Fruit fly (Drosophila melanogaster) whole organism, embryonic: ENCODE results near the gene Traf-like.
A peak's percentile ranks its signal among the peaks of the same experiment; 100 is the strongest.

Source experiments
- B-H1 ChIP-seq: fragments of 200-800 bp; sonication (Bioruptor generic); IDR thresholded peaks from 3 replicates; pipeline ENCODE4 v1.3.6; 2022; ENCODE audit warnings: missing biosample characterization, missing genetic modification characterization
- CG11504 ChIP-seq: fragments of 200-800 bp; sonication (Bioruptor generic); optimal IDR thresholded peaks from 3 replicates; lab custom pipeline; 2019; ENCODE audit warnings: missing biosample characterization, mild to moderate bottlenecking, missing genetic modification characterization, moderate library complexity
- CG13424 ChIP-seq: fragments of 200-800 bp; sonication (Bioruptor generic); optimal IDR thresholded peaks from 2 replicates; lab custom pipeline; 2019; ENCODE audit warnings: missing biosample characterization, mild to moderate bottlenecking, missing genetic modification characterization, moderate library complexity
- CG14441 ChIP-seq: fragments of 200-800 bp; sonication (Bioruptor generic); IDR thresholded peaks from 2 replicates; pipeline ENCODE4 v1.3.6; 2022; ENCODE audit warnings: missing biosample characterization, missing genetic modification characterization
- CG15479 ChIP-seq: fragments of 200-800 bp; sonication (Bioruptor generic); optimal IDR thresholded peaks from 3 replicates; lab custom pipeline; 2019; ENCODE audit warnings: missing biosample characterization, mild to moderate bottlenecking, missing genetic modification characterization, moderate library complexity
- CG16813 ChIP-seq: fragments of 200-800 bp; sonication (Bioruptor generic); IDR thresholded peaks from 3 replicates; pipeline ENCODE4 v1.3.6; 2022; ENCODE audit warnings: missing biosample characterization, missing genetic modification characterization; ENCODE audit not compliant: partially characterized antibody
- CG17568 ChIP-seq: fragments of 200-800 bp; sonication (Bioruptor generic); optimal IDR thresholded peaks from 2 replicates; lab custom pipeline; 2018; ENCODE audit warnings: missing biosample characterization, mild to moderate bottlenecking, missing genetic modification characterization, moderate library complexity
- CG1792 ChIP-seq: fragments of 200-800 bp; sonication (Bioruptor generic); optimal IDR thresholded peaks from 2 replicates; lab custom pipeline; 2016; ENCODE audit warnings: missing biosample characterization, missing genetic modification characterization
- CG18619 ChIP-seq: fragments of 200-800 bp; sonication (Bioruptor generic); optimal IDR thresholded peaks from 3 replicates; lab custom pipeline; 2017; ENCODE audit warnings: missing biosample characterization, mild to moderate bottlenecking, missing genetic modification characterization
- CG2712 ChIP-seq: fragments of 200-800 bp; optimal IDR thresholded peaks from 3 replicates; lab custom pipeline; 2019; ENCODE audit warnings: missing biosample characterization, mild to moderate bottlenecking, missing genetic modification characterization, moderate library complexity
- CG2875 ChIP-seq: fragments of 200-800 bp; sonication (Bioruptor generic); optimal IDR thresholded peaks from 2 replicates; lab custom pipeline; 2017; ENCODE audit warnings: missing biosample characterization, mild to moderate bottlenecking, missing genetic modification characterization, missing genetic modification reagents
- CG33213 ChIP-seq: fragments of 200-800 bp; sonication (Bioruptor generic); optimal IDR thresholded peaks from 3 replicates; lab custom pipeline; 2016; ENCODE audit warnings: missing biosample characterization, missing genetic modification characterization
- CG6683 ChIP-seq: fragments of 200-800 bp; sonication (Bioruptor generic); optimal IDR thresholded peaks from 2 replicates; lab custom pipeline; 2017; ENCODE audit warnings: missing biosample characterization, mild to moderate bottlenecking, missing genetic modification characterization, missing genetic modification reagents
- Ets65A ChIP-seq: fragments of 200-800 bp; sonication (Bioruptor generic); peaks from one replicate; lab custom pipeline; 2016; ENCODE audit warnings: missing biosample characterization, missing genetic modification characterization
- Fer3 ChIP-seq: fragments of 200-800 bp; sonication (Bioruptor generic); optimal IDR thresholded peaks from 2 replicates; lab custom pipeline; 2018; ENCODE audit warnings: missing biosample characterization, mild to moderate bottlenecking, missing genetic modification characterization, moderate library complexity
- Gsc ChIP-seq: fragments of 200-800 bp; sonication (Bioruptor generic); IDR thresholded peaks from 2 replicates; pipeline ENCODE4 v1.3.6; 2022; ENCODE audit warnings: missing biosample characterization, missing genetic modification characterization
- H15 ChIP-seq: fragments of 200-800 bp; sonication (Bioruptor generic); IDR thresholded peaks from 3 replicates; pipeline ENCODE4 v1.3.6; 2022; ENCODE audit warnings: missing biosample characterization, missing genetic modification characterization
- HLH4C ChIP-seq: fragments of 200-800 bp; sonication (Bioruptor generic); IDR thresholded peaks from 3 replicates; pipeline ENCODE4 v1.3.6; 2022; ENCODE audit warnings: missing biosample characterization, missing genetic modification characterization; ENCODE audit not compliant: partially characterized antibody
- Hand ChIP-seq: fragments of 200-800 bp; sonication (Bioruptor generic); optimal IDR thresholded peaks from 2 replicates; lab custom pipeline; 2017; ENCODE audit warnings: mild to moderate bottlenecking, missing biosample characterization, missing genetic modification reagents, missing genetic modification characterization
- Hr51 ChIP-seq, 2 experiments: fragments of 200-800 bp; sonication (Bioruptor generic); optimal IDR thresholded peaks; 2 replicates in 1 of 2; 3 replicates in 1 of 2; lab custom pipeline; 2016 to 2018; ENCODE audit warnings: missing biosample characterization in 2 of 2, missing genetic modification characterization in 2 of 2, mild to moderate bottlenecking in 1 of 2, moderate library complexity in 1 of 2
- Hsf ChIP-seq: fragments of 200-800 bp; sonication (Bioruptor generic); optimal IDR thresholded peaks from 3 replicates; lab custom pipeline; 2016; ENCODE audit warnings: missing biosample characterization, missing genetic modification characterization
- Kr ChIP-seq: fragments of 200-800 bp; sonication (Bioruptor generic); optimal IDR thresholded peaks from 2 replicates; lab custom pipeline; 2017; ENCODE audit warnings: missing biosample characterization, mild to moderate bottlenecking, missing genetic modification characterization
- Mad ChIP-seq: fragments of 200-800 bp; sonication (Bioruptor generic); optimal IDR thresholded peaks from 2 replicates; lab custom pipeline; 2016; ENCODE audit warnings: missing biosample characterization, missing genetic modification characterization
- Rx ChIP-seq: fragments of 200-800 bp; sonication (Bioruptor generic); IDR thresholded peaks from 2 replicates; pipeline ENCODE4 v1.3.6; 2022; ENCODE audit warnings: missing biosample characterization, missing genetic modification characterization
- TFAM ChIP-seq: fragments of 200-800 bp; sonication (Bioruptor generic); optimal IDR thresholded peaks from 2 replicates; lab custom pipeline; 2017; ENCODE audit warnings: missing biosample characterization, missing genetic modification characterization, inconsistent platforms
- Usf ChIP-seq: fragments of 200-800 bp; sonication (Bioruptor generic); optimal IDR thresholded peaks from 2 replicates; lab custom pipeline; 2017; ENCODE audit warnings: missing genotype, missing biosample characterization, missing genetic modification characterization
- bigmax ChIP-seq: fragments of 200-800 bp; sonication (Bioruptor generic); optimal IDR thresholded peaks from 2 replicates; lab custom pipeline; 2018; ENCODE audit warnings: missing biosample characterization, mild to moderate bottlenecking, missing genetic modification characterization
- crol ChIP-seq: fragments of 200-800 bp; sonication (Bioruptor generic); IDR thresholded peaks from 2 replicates; pipeline ENCODE4 v1.3.6; 2022; ENCODE audit warnings: missing biosample characterization, missing genetic modification characterization
- crp ChIP-seq, 2 experiments: fragments of 200-800 bp; sonication (Bioruptor generic); optimal IDR thresholded peaks; 2 replicates in 1 of 2; 3 replicates in 1 of 2; lab custom pipeline; 2017; ENCODE audit warnings: missing biosample characterization in 2 of 2, missing genetic modification characterization in 2 of 2, mild to moderate bottlenecking in 1 of 2, moderate library complexity in 1 of 2
- dpn ChIP-seq, 2 experiments: fragments of 200-800 bp; sonication (Bioruptor generic); optimal IDR thresholded peaks; 3 replicates each; lab custom pipeline; 2016; ENCODE audit warnings: missing biosample characterization in 2 of 2, missing genetic modification characterization in 2 of 2
- emc ChIP-seq: fragments of 200-800 bp; sonication (Bioruptor generic); optimal IDR thresholded peaks from 2 replicates; lab custom pipeline; 2016; ENCODE audit warnings: missing biosample characterization, missing genetic modification characterization
- ems ChIP-seq: fragments of 200-800 bp; sonication (Bioruptor generic); optimal IDR thresholded peaks from 3 replicates; lab custom pipeline; 2016; ENCODE audit warnings: missing biosample characterization, missing genetic modification characterization
- en ChIP-seq: fragments of 200-800 bp; sonication (Bioruptor generic); optimal IDR thresholded peaks from 2 replicates; lab custom pipeline; 2016; ENCODE audit warnings: missing biosample characterization, missing genetic modification characterization
- esg ChIP-seq: fragments of 200-800 bp; sonication (Bioruptor generic); conservative IDR thresholded peaks from 2 replicates; pipeline ENCODE4 v1.3.6; 2022; ENCODE audit warnings: missing biosample characterization, missing genetic modification characterization
- fd64A ChIP-seq: fragments of 200-800 bp; sonication (Bioruptor generic); optimal IDR thresholded peaks from 3 replicates; lab custom pipeline; 2018; ENCODE audit warnings: missing biosample characterization, mild to moderate bottlenecking, missing genetic modification characterization
- gro ChIP-seq: fragments of 200-800 bp; sonication (Bioruptor generic); optimal IDR thresholded peaks from 2 replicates; lab custom pipeline; 2016; ENCODE audit warnings: missing biosample characterization, missing genetic modification characterization
- gsb ChIP-seq: fragments of 200-800 bp; sonication (Bioruptor generic); IDR thresholded peaks from 2 replicates; pipeline ENCODE4 v1.3.6; 2022; ENCODE audit warnings: missing biosample characterization, missing genetic modification characterization
- inv ChIP-seq: fragments of 200-800 bp; sonication (Bioruptor generic); IDR thresholded peaks from 2 replicates; pipeline ENCODE4 v1.3.6; 2022; ENCODE audit warnings: missing biosample characterization, missing genetic modification characterization; ENCODE audit not compliant: partially characterized antibody
- kay ChIP-seq: fragments of 200-800 bp; sonication (Bioruptor generic); optimal IDR thresholded peaks from 2 replicates; lab custom pipeline; 2016; ENCODE audit warnings: missing biosample characterization, missing genetic modification characterization
- kni ChIP-seq: fragments of 200-800 bp; sonication (Bioruptor generic); optimal IDR thresholded peaks from 3 replicates; lab custom pipeline; 2017; ENCODE audit warnings: mild to moderate bottlenecking, missing biosample characterization, missing genetic modification reagents, missing genetic modification characterization
- knrl ChIP-seq: fragments of 200-800 bp; sonication (Bioruptor generic); IDR thresholded peaks from 3 replicates; pipeline ENCODE4 v1.3.6; 2022; ENCODE audit warnings: missing biosample characterization, missing genetic modification characterization; ENCODE audit not compliant: partially characterized antibody
- maf-S ChIP-seq: fragments of 200-800 bp; sonication (Bioruptor generic); optimal IDR thresholded peaks from 2 replicates; lab custom pipeline; 2016; ENCODE audit warnings: missing biosample characterization, missing genetic modification characterization
- nau ChIP-seq: fragments of 200-800 bp; sonication (Bioruptor generic); optimal IDR thresholded peaks from 3 replicates; lab custom pipeline; 2017; ENCODE audit warnings: missing biosample characterization, mild to moderate bottlenecking, missing genetic modification characterization, missing genetic modification reagents
- peb ChIP-seq: fragments of 200-800 bp; sonication (Bioruptor generic); IDR thresholded peaks from 2 replicates; pipeline ENCODE4 v1.3.6; 2022; ENCODE audit warnings: missing biosample characterization, missing genetic modification characterization
- ro ChIP-seq: fragments of 200-800 bp; sonication (Bioruptor generic); IDR thresholded peaks from 2 replicates; pipeline ENCODE4 v1.3.6; 2022; ENCODE audit warnings: missing biosample characterization, missing genetic modification characterization
- sd ChIP-seq: fragments of 200-800 bp; sonication (Bioruptor generic); optimal IDR thresholded peaks from 3 replicates; lab custom pipeline; 2018; ENCODE audit warnings: missing biosample characterization, mild to moderate bottlenecking, missing genetic modification characterization, moderate library complexity
- sens-2 ChIP-seq: fragments of 200-800 bp; sonication (Bioruptor generic); IDR thresholded peaks from 2 replicates; pipeline ENCODE4 v1.3.6; 2022; ENCODE audit warnings: missing biosample characterization, missing genetic modification characterization
- tll ChIP-seq, 2 experiments: fragments of 200-800 bp in 1 of 2; fragments of >200 bp in 1 of 2; sonication (Bioruptor generic) in 1 of 2; optimal IDR thresholded peaks; 2 replicates each; lab custom pipeline; 2017 to 2019; ENCODE audit warnings: missing biosample characterization in 2 of 2, missing genetic modification characterization in 2 of 2, mild to moderate bottlenecking in 1 of 2, moderate library complexity in 1 of 2
- usp ChIP-seq: fragments of >200 bp; optimal IDR thresholded peaks from 2 replicates; lab custom pipeline; 2017; ENCODE audit warnings: missing biosample characterization, missing genetic modification characterization

Traf-like gene

DNA sequence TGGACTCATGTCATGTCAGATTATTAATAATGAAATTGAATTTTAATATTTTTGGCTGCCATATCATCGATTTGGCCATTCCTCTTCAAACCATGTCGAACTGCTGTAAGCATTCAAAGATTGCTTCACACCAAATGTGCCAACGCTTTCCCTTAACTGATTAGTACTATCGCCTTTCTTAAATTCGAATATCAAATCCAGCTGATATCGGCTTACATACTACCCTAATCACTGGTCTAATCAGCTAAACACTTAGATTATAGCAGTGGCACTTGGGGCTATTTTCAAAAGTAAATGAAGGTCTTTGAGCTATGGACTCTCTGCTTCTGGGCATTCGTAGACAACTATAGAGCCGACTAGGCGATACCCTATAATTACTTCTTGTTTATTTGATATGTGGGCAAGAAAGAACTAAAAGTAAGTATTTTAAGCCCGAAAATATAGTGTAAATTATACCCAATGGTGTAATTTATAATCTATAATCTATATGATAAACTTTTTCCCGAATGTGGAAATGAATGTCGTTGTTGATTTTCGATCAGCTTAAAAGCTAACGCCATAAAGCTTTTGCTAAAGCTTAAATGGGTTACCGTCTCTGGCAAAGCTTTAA, 10.9 kb upstream of the Traf-like start (continued):
- no peak for TF ChIP-seq sens-2
- TF ChIP-seq fd64A (GFP tag; lab: Kevin White, UChicago): no peak
- no peak for TF ChIP-seq CG16813
- TF ChIP-seq bigmax (GFP tag; lab: Kevin White, UChicago): no peak
- peak; percentile 69 for TF ChIP-seq gsb (GFP tag; lab: Robert Waterston, UW)
- TF ChIP-seq maf-S (GFP tag; lab: Kevin White, UChicago): peak; percentile 45
- peak; percentile 50 for TF ChIP-seq CG1792 (GFP tag; lab: Kevin White, UChicago)
- peak; percentile 65 for TF ChIP-seq Hand (GFP tag; lab: Kevin White, UChicago)
- no peak for TF ChIP-seq inv (GFP tag; lab: Robert Waterston, UW)
- peak; percentile 63 for TF ChIP-seq Rx (GFP tag; lab: Robert Waterston, UW)
- TF ChIP-seq crp (GFP tag; optimal IDR thresholded peaks at IDR 0.05; lab: Kevin White, UChicago): peak in 1 of 2 experiments; percentile 23
- TF ChIP-seq Usf (GFP tag; lab: Kevin White, UChicago): peak; percentile 23
- TF ChIP-seq esg (GFP tag; lab: Robert Waterston, UW): peak; percentile 69
- no peak for TF ChIP-seq HLH4C (GFP tag; lab: Robert Waterston, UW)
- TF ChIP-seq Gsc (GFP tag; lab: Robert Waterston, UW): no peak
- no peak for TF ChIP-seq CG2712 (tag; lab: Kevin White, UChicago)
- no peak for TF ChIP-seq CG17568
- no peak for TF ChIP-seq CG15479
- TF ChIP-seq Hr51 (GFP tag; optimal IDR thresholded peaks at IDR 0.05; lab: Kevin White, UChicago): peak in 1 of 2 experiments; percentile 90
- peak; percentile 65 for TF ChIP-seq peb (GFP tag; lab: Robert Waterston, UW)
- no peak for TF ChIP-seq Kr (GFP tag; lab: Kevin White, UChicago)
- no peak for TF ChIP-seq gro (GFP tag; lab: Kevin White, UChicago)
- peak; percentile 64; the same call in 2 of the 3 replicates for TF ChIP-seq B-H1 (GFP tag; lab: Robert Waterston, UW)
- no peak for TF ChIP-seq CG11504 (tag; lab: Kevin White, UChicago)
- no peak for TF ChIP-seq TFAM (GFP tag; lab: Kevin White, UChicago)
- peak; percentile 71 for TF ChIP-seq Hsf
- no peak for TF ChIP-seq knrl (GFP tag; lab: Robert Waterston, UW)
- no peak for TF ChIP-seq crol (GFP tag; lab: Robert Waterston, UW)
- TF ChIP-seq emc (GFP tag; lab: Kevin White, UChicago): no peak
- peak; percentile 47 for TF ChIP-seq kay
- peak; percentile 65 for TF ChIP-seq H15 (GFP tag; lab: Robert Waterston, UW)
- TF ChIP-seq CG14441 (GFP tag; lab: Robert Waterston, UW): peak; percentile 78
- no peak for TF ChIP-seq nau (GFP tag; lab: Kevin White, UChicago)
- no peak for TF ChIP-seq CG33213 (GFP tag; lab: Kevin White, UChicago)
- no peak for TF ChIP-seq usp
- peak; percentile 62 for TF ChIP-seq ems
- peak; percentile 75 for TF ChIP-seq CG18619 (GFP tag; lab: Kevin White, UChicago)
- TF ChIP-seq sd: peak; percentile 65
- peak; percentile 62 to 84 for TF ChIP-seq dpn (GFP tag; optimal IDR thresholded peaks at IDR 0.05; lab: Kevin White, UChicago)
- peak; percentile 6 for TF ChIP-seq CG2875 (GFP tag; lab: Kevin White, UChicago)
- peak; percentile 56 for TF ChIP-seq CG6683 (GFP tag; lab: Kevin White, UChicago)
- no peak for TF ChIP-seq tll (GFP tag; optimal IDR thresholded peaks at IDR 0.05; lab: Kevin White, UChicago)
- TF ChIP-seq ro: no peak
- TF ChIP-seq Mad (GFP tag; lab: Kevin White, UChicago): peak; percentile 62
- TF ChIP-seq en (GFP tag; lab: Kevin White, UChicago): peak; percentile 15
- TF ChIP-seq Fer3 (tag; lab: Kevin White, UChicago): peak; percentile 84
- peak; percentile 73 for TF ChIP-seq CG13424 (tag; lab: Kevin White, UChicago)
- TF ChIP-seq kni (GFP tag; lab: Kevin White, UChicago): no peak
- TF ChIP-seq Ets65A (GFP tag; lab: Kevin White, UChicago): peak; percentile 62
